Fruit fly (Drosophila melanogaster) whole organism, embryonic: Measurements from ENCODE around the gene bbg.
A peak's percentile ranks its signal among the peaks of the same experiment; 100 is the strongest.

ENCODE experiments used
- Adf1 ChIP-seq: fragments of 200-800 bp; sonication (Bioruptor generic); IDR thresholded peaks from 2 replicates; pipeline ENCODE4 v1.3.6; 2022; ENCODE audit warnings: missing biosample characterization, missing genetic modification characterization
- BEAF-32 ChIP-seq: fragments of 200-800 bp; sonication (Bioruptor generic); optimal IDR thresholded peaks from 3 replicates; lab custom pipeline; 2017; ENCODE audit warnings: missing biosample characterization, missing genetic modification characterization, mild to moderate bottlenecking, moderate library complexity, missing genetic modification reagents
- Bteb2 ChIP-seq: fragments of 200-800 bp; sonication (Bioruptor generic); optimal IDR thresholded peaks from 2 replicates; lab custom pipeline; 2016; ENCODE audit warnings: missing biosample characterization, missing genetic modification characterization
- CG14050 ChIP-seq: fragments of 200-800 bp; sonication (Bioruptor generic); IDR thresholded peaks from 3 replicates; pipeline ENCODE4 v1.3.6; 2022; ENCODE audit warnings: missing biosample characterization, missing genetic modification characterization
- CG15696 ChIP-seq: fragments of 200-800 bp; sonication (Bioruptor generic); optimal IDR thresholded peaks from 2 replicates; lab custom pipeline; 2019; ENCODE audit warnings: missing biosample characterization, mild to moderate bottlenecking, missing genetic modification characterization, moderate library complexity
- CG18011 ChIP-seq: fragments of 200-800 bp; sonication (Bioruptor generic); optimal IDR thresholded peaks from 2 replicates; lab custom pipeline; 2017; ENCODE audit warnings: missing biosample characterization, missing genetic modification characterization, mild to moderate bottlenecking, moderate library complexity, missing genotype
- CG2889 ChIP-seq: fragments of 200-800 bp; sonication (Bioruptor generic); IDR thresholded peaks from 3 replicates; pipeline ENCODE4 v1.3.6; 2022; ENCODE audit warnings: missing biosample characterization, missing genetic modification characterization
- CG33213 ChIP-seq: fragments of 200-800 bp; sonication (Bioruptor generic); optimal IDR thresholded peaks from 3 replicates; lab custom pipeline; 2016; ENCODE audit warnings: missing biosample characterization, missing genetic modification characterization
- CG34224 ChIP-seq: fragments of 200-800 bp; sonication (Bioruptor generic); IDR thresholded peaks from 3 replicates; pipeline ENCODE4 v1.3.6; 2022; ENCODE audit warnings: missing biosample characterization, missing genetic modification characterization; ENCODE audit not compliant: partially characterized antibody
- CG4820 ChIP-seq: fragments of 200-800 bp; sonication (Bioruptor generic); optimal IDR thresholded peaks from 3 replicates; lab custom pipeline; 2016; ENCODE audit warnings: missing biosample characterization, missing genetic modification characterization
- CG5180 ChIP-seq: fragments of 200-800 bp; sonication (Bioruptor generic); optimal IDR thresholded peaks from 3 replicates; lab custom pipeline; 2017; ENCODE audit warnings: missing biosample characterization, missing genetic modification characterization, mild to moderate bottlenecking, moderate library complexity, missing genetic modification reagents
- CG6654 ChIP-seq: fragments of 200-800 bp; sonication (Bioruptor generic); optimal IDR thresholded peaks from 2 replicates; lab custom pipeline; 2017; ENCODE audit warnings: missing biosample characterization, mild to moderate bottlenecking, missing genetic modification characterization
- CG9609 ChIP-seq: fragments of 200-800 bp; sonication (Bioruptor generic); optimal IDR thresholded peaks from 3 replicates; lab custom pipeline; 2016; ENCODE audit warnings: missing biosample characterization, missing genetic modification characterization
- CG9876 ChIP-seq: fragments of 200-800 bp; sonication (Bioruptor generic); optimal IDR thresholded peaks from 2 replicates; lab custom pipeline; 2016; ENCODE audit warnings: missing biosample characterization, missing genetic modification characterization
- D ChIP-seq, 2 experiments: fragments of 200-800 bp in 1 of 2; fragments of >200 bp in 1 of 2; sonication (Bioruptor generic) in 1 of 2; optimal IDR thresholded peaks; 2 replicates in 1 of 2; 3 replicates in 1 of 2; lab custom pipeline; 2017; ENCODE audit warnings: mild to moderate bottlenecking in 1 of 2, missing biosample characterization in 1 of 2, missing genetic modification characterization in 1 of 2, missing genetic modification reagents in 1 of 2
- Dp ChIP-seq: fragments of 200-800 bp; sonication (Bioruptor generic); optimal IDR thresholded peaks from 2 replicates; lab custom pipeline; 2018; ENCODE audit warnings: missing biosample characterization, mild to moderate bottlenecking, missing genetic modification characterization, moderate library complexity
- E2f2 ChIP-seq: fragments of 200-800 bp; sonication (Bioruptor generic); IDR thresholded peaks from 2 replicates; pipeline ENCODE4 v1.3.6; 2022; ENCODE audit warnings: missing biosample characterization, missing genetic modification characterization
- Hand ChIP-seq: fragments of 200-800 bp; sonication (Bioruptor generic); optimal IDR thresholded peaks from 2 replicates; lab custom pipeline; 2017; ENCODE audit warnings: mild to moderate bottlenecking, missing biosample characterization, missing genetic modification reagents, missing genetic modification characterization
- Hsf ChIP-seq: fragments of 200-800 bp; sonication (Bioruptor generic); optimal IDR thresholded peaks from 3 replicates; lab custom pipeline; 2016; ENCODE audit warnings: missing biosample characterization, missing genetic modification characterization
- MBD-R2 ChIP-seq: fragments of 200-800 bp; sonication (Bioruptor generic); IDR thresholded peaks from 2 replicates; pipeline ENCODE4 v1.3.6; 2022; ENCODE audit warnings: missing biosample characterization, missing genetic modification characterization
- Opbp ChIP-seq: fragments of 200-800 bp; sonication (Bioruptor generic); IDR thresholded peaks from 3 replicates; pipeline ENCODE4 v1.3.6; 2022; ENCODE audit warnings: missing biosample characterization, missing genetic modification characterization; ENCODE audit not compliant: partially characterized antibody
- PHDP ChIP-seq: fragments of 200-800 bp; sonication (Bioruptor generic); optimal IDR thresholded peaks from 3 replicates; lab custom pipeline; 2018; ENCODE audit warnings: missing biosample characterization, mild to moderate bottlenecking, missing genetic modification characterization, moderate library complexity
- Sry-β ChIP-seq: fragments of 200-800 bp; sonication (Bioruptor generic); optimal IDR thresholded peaks from 2 replicates; lab custom pipeline; 2018; ENCODE audit warnings: missing biosample characterization, mild to moderate bottlenecking, missing genetic modification characterization, moderate library complexity
- Sry-δ ChIP-seq: fragments of 200-800 bp; sonication (Bioruptor generic); optimal IDR thresholded peaks from 2 replicates; lab custom pipeline; 2016; ENCODE audit warnings: missing biosample characterization, missing genetic modification characterization
- YL-1 ChIP-seq: fragments of 200-800 bp; sonication (Bioruptor generic); optimal IDR thresholded peaks from 3 replicates; lab custom pipeline; 2017; ENCODE audit warnings: missing biosample characterization, mild to moderate bottlenecking, missing genetic modification characterization
- al ChIP-seq: fragments of 200-800 bp; sonication (Bioruptor generic); IDR thresholded peaks from 2 replicates; pipeline ENCODE4 v1.3.6; 2022; ENCODE audit warnings: missing biosample characterization, missing genetic modification characterization
- bcd ChIP-seq: fragments of 200-800 bp; sonication (Bioruptor generic); optimal IDR thresholded peaks from 2 replicates; lab custom pipeline; 2017; ENCODE audit warnings: missing biosample characterization, mild to moderate bottlenecking, missing genetic modification characterization
- cas ChIP-seq: fragments of 200-800 bp; sonication (Bioruptor generic); IDR thresholded peaks from 2 replicates; pipeline ENCODE4 v1.3.6; 2022; ENCODE audit warnings: missing biosample characterization, missing genetic modification characterization
- disco-r ChIP-seq: fragments of 200-800 bp; sonication (Bioruptor generic); optimal IDR thresholded peaks from 2 replicates; lab custom pipeline; 2016; ENCODE audit warnings: missing biosample characterization, missing genetic modification characterization
- dmrt11E ChIP-seq: fragments of 200-800 bp; sonication (Bioruptor generic); optimal IDR thresholded peaks from 3 replicates; lab custom pipeline; 2018; ENCODE audit warnings: missing biosample characterization, mild to moderate bottlenecking, missing genetic modification characterization, moderate library complexity
- fd102C ChIP-seq: fragments of 200-800 bp; sonication (Bioruptor generic); optimal IDR thresholded peaks from 2 replicates; lab custom pipeline; 2018; ENCODE audit warnings: missing biosample characterization, mild to moderate bottlenecking, missing genetic modification characterization, moderate library complexity
- gem ChIP-seq: fragments of 200-800 bp; sonication (Bioruptor generic); optimal IDR thresholded peaks from 2 replicates; lab custom pipeline; 2019; ENCODE audit warnings: missing biosample characterization, mild to moderate bottlenecking, missing genetic modification characterization, moderate library complexity
- grn ChIP-seq: fragments of 200-800 bp; sonication (Bioruptor generic); optimal IDR thresholded peaks from 3 replicates; lab custom pipeline; 2017; ENCODE audit warnings: missing biosample characterization, missing genetic modification characterization
- h ChIP-seq: fragments of >200 bp; optimal IDR thresholded peaks from 2 replicates; lab custom pipeline; 2017
- her ChIP-seq: fragments of 200-800 bp; sonication (Bioruptor generic); optimal IDR thresholded peaks from 2 replicates; lab custom pipeline; 2016; ENCODE audit warnings: missing biosample characterization, missing genetic modification characterization
- lmd ChIP-seq: fragments of 200-800 bp; sonication (Bioruptor generic); IDR thresholded peaks from 2 replicates; pipeline ENCODE4 v1.3.6; 2022; ENCODE audit warnings: missing biosample characterization, missing genetic modification characterization
- mld ChIP-seq: fragments of 200-800 bp; sonication (Bioruptor generic); IDR thresholded peaks from 3 replicates; pipeline ENCODE4 v1.3.6; 2022; ENCODE audit warnings: missing biosample characterization, missing genetic modification characterization; ENCODE audit not compliant: partially characterized antibody
- p53 ChIP-seq: fragments of 200-800 bp; sonication (Bioruptor generic); optimal IDR thresholded peaks from 2 replicates; lab custom pipeline; 2016; ENCODE audit warnings: missing biosample characterization, missing genetic modification characterization
- pita ChIP-seq: fragments of 200-800 bp; sonication (Bioruptor generic); optimal IDR thresholded peaks from 2 replicates; lab custom pipeline; 2017; ENCODE audit warnings: missing biosample characterization, mild to moderate bottlenecking, missing genetic modification characterization
- ranshi ChIP-seq: fragments of 200-800 bp; sonication (Bioruptor generic); IDR thresholded peaks from 2 replicates; pipeline ENCODE4 v1.3.6; 2022; ENCODE audit warnings: missing biosample characterization, missing genetic modification characterization
- repo ChIP-seq: fragments of 200-800 bp; sonication (Bioruptor generic); optimal IDR thresholded peaks from 2 replicates; lab custom pipeline; 2016; ENCODE audit warnings: missing biosample characterization, missing genetic modification characterization
- seq ChIP-seq: fragments of 200-800 bp; sonication (Bioruptor generic); IDR thresholded peaks from 2 replicates; pipeline ENCODE4 v1.3.6; 2022; ENCODE audit warnings: missing biosample characterization, missing genetic modification characterization
- unc-4 ChIP-seq: fragments of 200-800 bp; sonication (Bioruptor generic); IDR thresholded peaks from 2 replicates; pipeline ENCODE4 v1.3.6; 2022; ENCODE audit warnings: missing biosample characterization, missing genetic modification characterization; ENCODE audit not compliant: partially characterized antibody

Gene bbg

dm6 chr3L:14574649-14575048, 38.6 kb upstream of the bbg start (continued):
- TF ChIP-seq CG5180 (GFP tag; lab: Kevin White, UChicago), result no peak
- TF ChIP-seq PHDP (tag; lab: Kevin White, UChicago), result no peak
- TF ChIP-seq BEAF-32 (GFP tag; lab: Kevin White, UChicago), result no peak
- TF ChIP-seq bcd, result no peak
- TF ChIP-seq Sry-δ (GFP tag; lab: Kevin White, UChicago), result no peak
- TF ChIP-seq YL-1 (GFP tag; lab: Kevin White, UChicago), result no peak
- no peak for TF ChIP-seq disco-r (GFP tag; lab: Kevin White, UChicago)
- TF ChIP-seq Hand (GFP tag; lab: Kevin White, UChicago), result no peak
- no peak for TF ChIP-seq CG34224 (GFP tag; lab: Robert Waterston, UW)
- no peak for TF ChIP-seq h (lab: Kevin White, UChicago)
- TF ChIP-seq dmrt11E (tag; lab: Kevin White, UChicago), result peak; percentile 14
- TF ChIP-seq mld (GFP tag; lab: Robert Waterston, UW), result no peak
- no peak for TF ChIP-seq CG15696 (tag; lab: Kevin White, UChicago)
- no peak for TF ChIP-seq Bteb2 (GFP tag; lab: Kevin White, UChicago)
- no peak for TF ChIP-seq CG33213
- no peak for TF ChIP-seq fd102C
- no peak for TF ChIP-seq grn
- TF ChIP-seq D (optimal IDR thresholded peaks at IDR 0.05; lab: Kevin White, UChicago), result no peak
- TF ChIP-seq D (GFP tag; optimal IDR thresholded peaks at IDR 0.05; lab: Kevin White, UChicago), result no peak
- TF ChIP-seq MBD-R2 (GFP tag; lab: Robert Waterston, UW), result no peak
- no peak for TF ChIP-seq CG14050 (GFP tag; lab: Robert Waterston, UW)
- no peak for TF ChIP-seq al (GFP tag; lab: Robert Waterston, UW)
- TF ChIP-seq Hsf (GFP tag; lab: Kevin White, UChicago), result no peak
- no peak for TF ChIP-seq CG18011 (GFP tag; lab: Kevin White, UChicago)
- TF ChIP-seq CG6654 (GFP tag; lab: Kevin White, UChicago), result no peak
- TF ChIP-seq CG2889 (GFP tag; lab: Robert Waterston, UW), result no peak
- TF ChIP-seq Dp, result no peak
- no peak for TF ChIP-seq CG9876 (GFP tag; lab: Kevin White, UChicago)
- no peak for TF ChIP-seq Adf1 (GFP tag; lab: Robert Waterston, UW)
- TF ChIP-seq repo (GFP tag; lab: Kevin White, UChicago), result no peak
- TF ChIP-seq cas, result no peak
- TF ChIP-seq CG4820 (GFP tag; lab: Kevin White, UChicago), result no peak
- no peak for TF ChIP-seq pita (GFP tag; lab: Kevin White, UChicago)
- no peak for TF ChIP-seq unc-4 (GFP tag; lab: Robert Waterston, UW)
- no peak for TF ChIP-seq E2f2 (GFP tag; lab: Robert Waterston, UW)
- TF ChIP-seq CG9609 (GFP tag; lab: Kevin White, UChicago), result no peak
- no peak for TF ChIP-seq ranshi
- TF ChIP-seq seq, result no peak
- no peak for TF ChIP-seq her (GFP tag; lab: Kevin White, UChicago)
- peak; percentile 41 for TF ChIP-seq gem (tag; lab: Kevin White, UChicago)
- no peak for TF ChIP-seq Opbp (GFP tag; lab: Robert Waterston, UW)
- no peak for TF ChIP-seq Sry-β (GFP tag; lab: Kevin White, UChicago)
- TF ChIP-seq lmd, result no peak; the same call in 1 of the 2 replicates
- TF ChIP-seq p53 (GFP tag; lab: Kevin White, UChicago), result no peak
